Worm (Caenorhabditis elegans) whole organism, early embryonic: Measurements from ENCODE around the gene arrd-4.

Experiments used
- F13C5.2 ChIP-seq: sonication (generic microtip); optimal IDR thresholded peaks from 2 replicates; lab custom pipeline; 2017; ENCODE audit warnings: mild to moderate bottlenecking, missing genetic modification characterization, inconsistent platforms, missing compliant biosample characterization
- aly-1 ChIP-seq: sonication (generic microtip); optimal IDR thresholded peaks from 2 replicates; lab custom pipeline; 2016; ENCODE audit warnings: missing genetic modification characterization, missing compliant biosample characterization
- ama-1 ChIP-seq: fragments of 150-350 bp; optimal IDR thresholded peaks from 2 replicates; lab custom pipeline; 2014
- flt-1 ChIP-seq: fragments of 200-800 bp; sonication (Bioruptor generic); IDR thresholded peaks from 2 replicates; pipeline ENCODE4 v1.3.6; 2022; ENCODE audit warnings: missing genetic modification characterization, missing compliant biosample characterization
- hmg-4 ChIP-seq: fragments of 200-800 bp; sonication (Bioruptor generic); optimal IDR thresholded peaks from 2 replicates; lab custom pipeline; 2018; ENCODE audit warnings: mild to moderate bottlenecking, missing genetic modification characterization, missing compliant biosample characterization
- scrt-1 ChIP-seq: fragments of 200-800 bp; sonication (Bioruptor generic); IDR thresholded peaks from 2 replicates; pipeline ENCODE4 v1.3.6; 2022; ENCODE audit warnings: missing genetic modification characterization, missing compliant biosample characterization
- tbx-37 ChIP-seq: fragments of 200-800 bp; sonication (Bioruptor generic); conservative IDR thresholded peaks from 2 replicates; pipeline ENCODE4 v1.3.6; 2022; ENCODE audit warnings: missing genetic modification reagents, missing genetic modification characterization, missing compliant biosample characterization
- tra-4 ChIP-seq: sonication (generic microtip); optimal IDR thresholded peaks from 2 replicates; lab custom pipeline; 2017; ENCODE audit warnings: missing genetic modification characterization, missing compliant biosample characterization

- TF ChIP-seq scrt-1 (no peak), flt-1 (GFP tag; lab: Robert Waterston, UW) (no peak), ama-1 (lab: Kevin White, UChicago) (no peak), aly-1 (no peak), tbx-37 (GFP tag; lab: Robert Waterston, UW) (no peak), F13C5.2 (tag; lab: Kevin White, UChicago) (no peak), tra-4 (tag; lab: Kevin White, UChicago) (no peak), hmg-4 (no peak)
Measured at ce11 chrII:9841985-9842505, 3.9 kb upstream of the arrd-4 start, which contains the start of gene rnh-1.2.
